Fruit fly (Drosophila melanogaster): Measurements from ENCODE around the gene sif.

sif gene

dm6 chr3L:5657221-5657963 is at the start of gene sif:
TSS of gene sif (plus strand) at chr3L:5657913.
- TF ChIP-seq Dll (optimal IDR thresholded peaks at IDR 0.05) = no peak

- TF ChIP-seq EcR (GFP tag; optimal IDR thresholded peaks at IDR 0.05) = no peak
- no peak for TF ChIP-seq psq (optimal IDR thresholded peaks at IDR 0.05)
- no peak for TF ChIP-seq Dll (optimal IDR thresholded peaks at IDR 0.05)
- TF ChIP-seq usp (GFP tag; optimal IDR thresholded peaks at IDR 0.05) = no peak
- no peak for TF ChIP-seq pan (optimal IDR thresholded peaks at IDR 0.05)
- TF ChIP-seq CG8478 (optimal IDR thresholded peaks at IDR 0.05) = no peak
Observed at dm6 chr3L:5608128-5608527, 49.6 kb upstream of the sif start, which contains the start of gene Eaf6. TSS of gene Eaf6 (minus strand) at chr3L:5608300.

DNA sequence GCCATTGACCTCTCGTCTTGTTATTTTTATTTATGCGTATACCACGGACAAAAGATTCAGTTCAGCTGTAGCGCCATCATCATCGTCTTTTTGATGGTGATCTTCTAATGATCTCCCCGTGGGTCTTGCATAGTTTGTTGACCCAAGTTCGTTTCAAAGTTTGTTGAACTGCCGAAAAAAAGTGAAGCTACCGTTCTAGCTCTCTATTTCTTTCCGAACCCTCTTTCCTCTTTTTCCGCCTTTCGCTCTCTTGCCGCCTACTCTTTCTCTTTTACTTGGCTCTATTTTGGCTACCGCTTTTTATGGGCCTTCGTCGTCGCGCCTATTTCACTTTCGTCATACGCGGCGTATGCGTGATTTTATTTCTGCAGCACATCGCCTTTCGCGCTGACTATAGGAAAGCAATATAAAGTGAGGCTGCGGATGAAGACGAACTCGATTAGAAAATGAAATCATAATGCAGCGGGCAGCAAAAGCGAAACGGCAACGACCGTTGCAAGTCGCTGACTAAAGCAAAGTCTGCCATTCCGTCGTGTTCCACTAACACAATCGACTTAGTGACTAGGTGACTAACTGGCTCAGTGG is 48.8 kb upstream of the sif start:
- TF ChIP-seq usp (GFP tag; optimal IDR thresholded peaks at IDR 0.05) = no peak
- no peak for TF ChIP-seq pan (optimal IDR thresholded peaks at IDR 0.05)
- TF ChIP-seq psq (optimal IDR thresholded peaks at IDR 0.05) = no peak
- TF ChIP-seq Dll (optimal IDR thresholded peaks at IDR 0.05) = no peak
- TF ChIP-seq CG8478 (optimal IDR thresholded peaks at IDR 0.05) = no peak

DNA sequence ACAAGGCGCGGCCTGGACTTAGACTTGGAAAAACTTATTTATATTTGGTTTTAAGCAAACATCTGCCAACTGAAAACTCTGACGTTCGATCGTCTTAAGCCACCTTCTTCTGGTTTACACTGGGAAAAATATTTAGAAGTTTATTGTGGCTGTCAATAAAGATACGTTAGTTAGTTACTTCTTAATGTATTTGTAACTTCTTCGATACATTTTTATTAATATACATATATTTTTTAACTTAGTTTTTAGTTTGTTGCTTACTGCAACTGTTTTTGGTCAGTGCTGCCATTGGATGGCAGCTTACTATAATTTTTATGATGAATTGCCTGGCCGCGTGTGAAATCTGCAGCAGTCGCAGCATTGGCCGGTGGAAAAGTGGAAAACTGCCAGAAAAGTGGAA is 48.2 kb upstream of the sif start:
- TF ChIP-seq EcR (GFP tag; optimal IDR thresholded peaks at IDR 0.05) = no peak
- TF ChIP-seq psq (optimal IDR thresholded peaks at IDR 0.05) = no peak
- TF ChIP-seq CG8478 (optimal IDR thresholded peaks at IDR 0.05) = no peak
- no peak for TF ChIP-seq pan (optimal IDR thresholded peaks at IDR 0.05)
- TF ChIP-seq usp (GFP tag; optimal IDR thresholded peaks at IDR 0.05) = no peak

dm6 chr3L:5610582-5610981 is 47.1 kb upstream of the sif start:
- TF ChIP-seq Dll (optimal IDR thresholded peaks at IDR 0.05) = no peak
- TF ChIP-seq CG8478 (optimal IDR thresholded peaks at IDR 0.05) = peak; percentile 8

dm6 chr3L:5611732-5612250 is 45.9 kb upstream of the sif start:
- TF ChIP-seq CG8478 (optimal IDR thresholded peaks at IDR 0.05) (no peak), Dll (optimal IDR thresholded peaks at IDR 0.05) (no peak), usp (GFP tag; optimal IDR thresholded peaks at IDR 0.05) (no peak), pan (optimal IDR thresholded peaks at IDR 0.05) (no peak), EcR (GFP tag; optimal IDR thresholded peaks at IDR 0.05) (peak; percentile 84 to 97), psq (optimal IDR thresholded peaks at IDR 0.05) (no peak)

DNA sequence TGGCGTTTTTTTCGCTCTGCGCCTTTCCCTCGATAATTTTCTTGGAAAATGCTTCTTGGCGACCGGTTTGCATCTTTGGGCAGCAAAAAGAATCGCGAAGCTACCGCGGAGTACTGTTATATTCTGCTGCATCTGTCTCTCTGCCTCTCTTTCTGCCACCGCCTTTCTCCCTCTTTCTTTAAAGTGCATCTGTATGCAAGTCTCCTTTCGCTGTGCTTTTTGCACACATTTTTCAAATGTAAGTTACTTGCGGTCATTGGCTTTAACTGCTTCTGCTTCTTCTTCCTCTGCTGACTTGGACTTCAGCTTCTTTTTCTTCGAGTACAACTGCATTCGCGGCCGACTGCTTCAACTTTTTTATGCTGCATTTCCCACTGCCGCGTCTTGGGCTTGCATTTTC is 42.0 kb upstream of the sif start:
- TF ChIP-seq EcR (GFP tag; optimal IDR thresholded peaks at IDR 0.05) (peak; percentile 66 to 83), usp (GFP tag; optimal IDR thresholded peaks at IDR 0.05) (no peak), pan (optimal IDR thresholded peaks at IDR 0.05) (no peak), psq (optimal IDR thresholded peaks at IDR 0.05) (no peak), Dll (optimal IDR thresholded peaks at IDR 0.05) (no peak), CG8478 (optimal IDR thresholded peaks at IDR 0.05) (no peak)

dm6 chr3L:5616472-5616871 is 41.2 kb upstream of the sif start:
- TF ChIP-seq Dll (optimal IDR thresholded peaks at IDR 0.05) (no peak), EcR (GFP tag; optimal IDR thresholded peaks at IDR 0.05) (peak; percentile 61 to 88)

DNA sequence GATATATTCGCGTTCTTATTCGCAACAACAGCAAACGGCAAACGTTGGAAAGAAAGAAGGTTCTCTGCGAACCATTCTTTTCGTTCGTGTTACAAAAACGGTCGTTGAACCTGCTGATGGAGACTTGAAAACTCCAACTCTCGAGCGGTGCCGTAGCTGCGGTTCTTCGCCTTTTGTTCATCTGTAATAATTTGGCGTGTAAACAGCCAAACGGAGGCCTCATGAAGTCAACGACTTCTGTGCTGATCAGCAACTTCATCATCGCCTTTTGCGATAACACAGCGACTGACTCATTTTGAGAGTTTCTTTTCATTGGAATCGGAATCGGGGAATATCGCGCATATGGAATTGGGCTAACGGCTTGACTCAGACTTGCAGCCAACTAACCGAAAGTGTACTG is 40.3 kb upstream of the sif start:
- TF ChIP-seq usp (GFP tag; optimal IDR thresholded peaks at IDR 0.05) = no peak
- no peak for TF ChIP-seq CG8478 (optimal IDR thresholded peaks at IDR 0.05)
- peak; percentile 41 to 71 for TF ChIP-seq EcR (GFP tag; optimal IDR thresholded peaks at IDR 0.05)

- TF ChIP-seq usp (GFP tag; optimal IDR thresholded peaks at IDR 0.05) (no peak), EcR (GFP tag; optimal IDR thresholded peaks at IDR 0.05) (peak; percentile 55 to 86)
Observed at dm6 chr3L:5618697-5619096, 39.0 kb upstream of the sif start.

DNA sequence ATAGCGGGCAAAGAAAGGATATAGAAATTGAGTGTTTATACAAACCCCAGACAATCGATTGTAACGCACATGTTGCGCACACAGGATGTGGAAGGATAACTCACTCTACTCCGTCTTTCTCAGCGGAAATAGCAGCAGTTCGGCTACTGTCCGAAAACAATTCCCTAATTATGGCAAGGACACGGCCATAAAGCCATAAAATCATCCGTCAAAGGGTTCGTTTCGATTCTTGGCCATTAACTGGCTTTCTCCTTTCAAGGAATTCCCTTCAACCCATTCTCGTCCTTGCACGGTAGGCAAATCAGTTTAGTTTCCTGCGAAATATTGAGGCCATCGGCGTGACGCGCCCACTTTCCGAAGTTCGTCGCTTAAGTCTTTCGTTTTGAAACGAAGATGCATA is 36.2 kb upstream of the sif start:
- TF ChIP-seq usp (GFP tag; optimal IDR thresholded peaks at IDR 0.05) (no peak), EcR (GFP tag; optimal IDR thresholded peaks at IDR 0.05) (no peak), pan (optimal IDR thresholded peaks at IDR 0.05) (no peak), CG8478 (optimal IDR thresholded peaks at IDR 0.05) (no peak), psq (optimal IDR thresholded peaks at IDR 0.05) (no peak), Dll (optimal IDR thresholded peaks at IDR 0.05) (no peak)

dm6 chr3L:5621908-5622307 is 35.8 kb upstream of the sif start:
- TF ChIP-seq pan (optimal IDR thresholded peaks at IDR 0.05) = no peak
- no peak for TF ChIP-seq CG8478 (optimal IDR thresholded peaks at IDR 0.05)
- peak; percentile 10 for TF ChIP-seq Dll (optimal IDR thresholded peaks at IDR 0.05)
- no peak for TF ChIP-seq usp (GFP tag; optimal IDR thresholded peaks at IDR 0.05)
- TF ChIP-seq EcR (GFP tag; optimal IDR thresholded peaks at IDR 0.05) = peak in 1 of 2 experiments; percentile 93
- TF ChIP-seq psq (optimal IDR thresholded peaks at IDR 0.05) = no peak

- TF ChIP-seq EcR (GFP tag; optimal IDR thresholded peaks at IDR 0.05) (no peak), psq (optimal IDR thresholded peaks at IDR 0.05) (no peak), CG8478 (optimal IDR thresholded peaks at IDR 0.05) (no peak), pan (optimal IDR thresholded peaks at IDR 0.05) (no peak), usp (GFP tag; optimal IDR thresholded peaks at IDR 0.05) (no peak), Dll (optimal IDR thresholded peaks at IDR 0.05) (no peak)
Observed at dm6 chr3L:5623296-5623695, 34.4 kb upstream of the sif start.

Measured in whole organism.